Fruit fly (Drosophila melanogaster) whole organism: ENCODE data around the gene Cpr64Aa.

Source experiments
- EcR ChIP-seq, 2 experiments: fragments of >200 bp; optimal IDR thresholded peaks; 2 replicates each; lab custom pipeline; 2017; ENCODE audit warnings: missing biosample characterization in 2 of 2, missing genetic modification characterization in 2 of 2, missing genetic modification reagents in 2 of 2
- psq ChIP-seq: fragments of >200 bp; optimal IDR thresholded peaks from 2 replicates; lab custom pipeline; 2017

DNA sequence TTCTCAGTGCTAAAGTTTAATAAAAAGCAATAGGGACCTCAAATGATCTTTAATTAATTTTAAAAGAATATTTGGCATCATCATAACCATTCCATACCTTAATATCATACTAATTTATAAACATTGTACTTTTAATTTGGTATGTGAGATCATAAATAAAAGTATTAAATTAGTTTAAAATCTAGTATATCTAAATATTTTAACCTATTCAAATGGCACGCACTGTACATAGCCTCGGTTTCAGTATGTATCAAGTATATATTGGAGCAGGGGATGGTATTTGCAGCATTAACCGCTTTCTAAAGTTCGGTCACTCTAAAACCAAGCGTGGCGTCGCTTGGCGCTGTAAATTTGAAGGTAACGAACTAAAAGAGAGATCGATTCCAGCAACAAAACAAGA lies 33.5 kb upstream of the Cpr64Aa start, which contains the start of gene pav:
- TF ChIP-seq EcR (GFP tag; optimal IDR thresholded peaks at IDR 0.05; lab: Kevin White, UChicago) (no peak), psq (lab: Kevin White, UChicago) (no peak)
